Fruit fly (Drosophila melanogaster): ENCODE measurements around the gene CG9692.

The CG9692 gene

dm6 chr3L:16697069-16697468 is 7.7 kb upstream of the CG9692 start (continued):
- no peak for TF ChIP-seq nerfin-1 (tag; optimal IDR thresholded peaks at IDR 0.05)
- peak; percentile 75 for TF ChIP-seq Sox102F (GFP tag; optimal IDR thresholded peaks at IDR 0.05)
- TF ChIP-seq CG8388 (GFP tag; optimal IDR thresholded peaks at IDR 0.05) = peak; percentile 48
- no peak for TF ChIP-seq zen (tag; optimal IDR thresholded peaks at IDR 0.05)
- TF ChIP-seq CG10654 (GFP tag; optimal IDR thresholded peaks at IDR 0.05) = no peak
- no peak for TF ChIP-seq CG4617 (GFP tag; optimal IDR thresholded peaks at IDR 0.05; ENCODE audit: borderline replicate concordance)
- TF ChIP-seq kay (GFP tag; optimal IDR thresholded peaks at IDR 0.05) = no peak
- TF ChIP-seq CG17612 (GFP tag; IDR thresholded peaks at IDR 0.05) = no peak
- no peak for TF ChIP-seq Trl (optimal IDR thresholded peaks at IDR 0.05)
- TF ChIP-seq Trl (GFP tag; optimal IDR thresholded peaks at IDR 0.05) = no peak
- no peak for TF ChIP-seq fru (optimal IDR thresholded peaks at IDR 0.05)
- TF ChIP-seq en (GFP tag; optimal IDR thresholded peaks at IDR 0.05) = no peak
- no peak for TF ChIP-seq CTCF (GFP tag; optimal IDR thresholded peaks at IDR 0.05)
- no peak for TF ChIP-seq CG12155 (GFP tag; optimal IDR thresholded peaks at IDR 0.05)
- TF ChIP-seq CG7963 (GFP tag; IDR thresholded peaks at IDR 0.05; ENCODE audit: partially characterized antibody) = no peak
- no peak for TF ChIP-seq otp (GFP tag; IDR thresholded peaks at IDR 0.05)
- TF ChIP-seq Meics (GFP tag; optimal IDR thresholded peaks at IDR 0.05) = peak; percentile 27
- no peak; the same call in 1 of the 2 replicates for TF ChIP-seq chm (GFP tag; IDR thresholded peaks at IDR 0.05)
- no peak for TF ChIP-seq CG17568 (GFP tag; optimal IDR thresholded peaks at IDR 0.05)
- TF ChIP-seq ssp (GFP tag; IDR thresholded peaks at IDR 0.05) = peak; percentile 46
- TF ChIP-seq Pdp1 (GFP tag; optimal IDR thresholded peaks at IDR 0.05) = no peak
- TF ChIP-seq CG16863 (GFP tag; optimal IDR thresholded peaks at IDR 0.05) = no peak
- TF ChIP-seq tin (GFP tag; optimal IDR thresholded peaks at IDR 0.05) = no peak
- TF ChIP-seq fd64A (GFP tag; optimal IDR thresholded peaks at IDR 0.05) = no peak
- no peak for TF ChIP-seq gce (GFP tag; IDR thresholded peaks at IDR 0.05)
- TF ChIP-seq CHES-1-like (GFP tag; optimal IDR thresholded peaks at IDR 0.05) = no peak
- no peak for TF ChIP-seq twi (tag; optimal IDR thresholded peaks at IDR 0.05)
- TF ChIP-seq Dbx (GFP tag; IDR thresholded peaks at IDR 0.05) = 0 out of 3 replicates have a peak, but pooled peaks have one; percentile 21
- no peak for TF ChIP-seq hbn (GFP tag; IDR thresholded peaks at IDR 0.05; ENCODE audit: partially characterized antibody)
- TF ChIP-seq da (GFP tag; optimal IDR thresholded peaks at IDR 0.05) = no peak
- TF ChIP-seq CG7556 (GFP tag; optimal IDR thresholded peaks at IDR 0.05) = peak; percentile 29
- no peak for TF ChIP-seq al (GFP tag; IDR thresholded peaks at IDR 0.05)
- TF ChIP-seq Oli (tag; optimal IDR thresholded peaks at IDR 0.05) = peak; percentile 56
- TF ChIP-seq salm (tag; optimal IDR thresholded peaks at IDR 0.05) = no peak
- no peak for TF ChIP-seq ac (GFP tag; optimal IDR thresholded peaks at IDR 0.05)
- TF ChIP-seq aop (GFP tag; IDR thresholded peaks at IDR 0.05) = no peak
- 0 out of 3 replicates have a peak, but pooled peaks have one; percentile 43 for TF ChIP-seq Aef1 (GFP tag; IDR thresholded peaks at IDR 0.05)
- TF ChIP-seq Hr39 (optimal IDR thresholded peaks at IDR 0.05) = no peak
- no peak for TF ChIP-seq Dp (GFP tag; optimal IDR thresholded peaks at IDR 0.05)
- TF ChIP-seq ind (GFP tag; optimal IDR thresholded peaks at IDR 0.05) = peak; percentile 8
- TF ChIP-seq jigr1 (GFP tag; IDR thresholded peaks at IDR 0.05) = no peak
- TF ChIP-seq corto (GFP tag; optimal IDR thresholded peaks at IDR 0.05) = no peak
- TF ChIP-seq BtbVII (GFP tag; optimal IDR thresholded peaks at IDR 0.05) = peak; percentile 7
- TF ChIP-seq Vsx1 (GFP tag; optimal IDR thresholded peaks at IDR 0.05) = no peak
- TF ChIP-seq bab2 (GFP tag; optimal IDR thresholded peaks at IDR 0.05) = no peak
- no peak for TF ChIP-seq cato (GFP tag; optimal IDR thresholded peaks at IDR 0.05; ENCODE audit: borderline replicate concordance)
- TF ChIP-seq gro (GFP tag; optimal IDR thresholded peaks at IDR 0.05) = no peak
- no peak for TF ChIP-seq disco-r (GFP tag; optimal IDR thresholded peaks at IDR 0.05)
- no peak for TF ChIP-seq Max (GFP tag; optimal IDR thresholded peaks at IDR 0.05)
- no peak; the same call in 2 of the 3 replicates for TF ChIP-seq CG14050 (GFP tag; IDR thresholded peaks at IDR 0.05)
- TF ChIP-seq seq (GFP tag; IDR thresholded peaks at IDR 0.05) = 0 out of 2 replicates have a peak, but pooled peaks have one; percentile 22
- no peak for TF ChIP-seq CG12769 (tag; optimal IDR thresholded peaks at IDR 0.05)
- peak in 1 of 2 experiments; percentile 6 for TF ChIP-seq dpn (GFP tag; optimal IDR thresholded peaks at IDR 0.05)

All from whole organism, embryonic.